Worm (Caenorhabditis elegans): ENCODE data around the gene bath-37.

bath-37 gene

DNA sequence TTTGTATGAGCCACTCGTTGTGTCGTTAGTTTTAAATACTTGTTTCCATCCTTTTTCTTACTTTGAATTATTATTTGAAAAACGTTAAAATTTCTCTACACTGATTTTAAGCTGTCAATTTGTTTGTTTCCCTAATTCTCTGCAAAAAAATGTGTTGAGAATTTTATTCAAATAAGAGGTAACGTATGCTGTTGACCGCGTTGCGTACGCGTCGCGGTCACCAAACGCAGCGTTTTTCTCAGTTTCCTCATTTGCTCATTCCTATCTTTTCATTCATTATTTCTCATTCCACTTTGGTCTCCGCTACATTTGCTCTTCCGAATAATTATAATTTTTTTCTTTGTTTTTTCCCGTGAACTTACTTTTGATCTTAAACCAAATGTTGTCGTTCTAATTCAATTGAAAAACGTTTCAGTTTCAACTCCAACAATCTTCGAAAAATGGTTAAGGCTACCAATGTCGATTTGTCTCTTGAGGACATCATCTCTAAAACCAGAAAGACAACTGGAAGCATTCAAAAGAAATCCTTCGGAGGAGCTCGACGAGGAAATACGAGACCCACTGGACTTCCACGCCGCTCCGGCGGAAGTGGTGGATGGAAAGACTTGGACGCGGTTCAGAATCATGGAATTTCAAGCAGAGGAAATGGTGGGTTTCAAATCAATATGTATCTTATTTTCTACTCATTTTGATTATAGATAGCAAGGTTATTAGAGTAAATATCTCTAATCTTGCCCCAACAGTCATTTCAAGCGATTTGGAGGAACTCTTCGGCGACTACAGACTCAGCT is 54.4 kb downstream of the bath-37 start, which contains the start of gene aly-3:
TSS of gene aly-3 (plus strand) at position 409 of the 791 bp plus-strand sequence.
- TF ChIP-seq unc-55 (GFP tag; optimal IDR thresholded peaks at IDR 0.05) = peak; percentile 49
- peak; percentile 61 for TF ChIP-seq C34F6.9 (tag; optimal IDR thresholded peaks at IDR 0.05)
- peak in 1 of 2 experiments; percentile 32 for TF ChIP-seq lsy-2 (tag; optimal IDR thresholded peaks at IDR 0.05)
- no peak for TF ChIP-seq nhr-6 (tag; optimal IDR thresholded peaks at IDR 0.05)
- TF ChIP-seq nhr-129 (tag; optimal IDR thresholded peaks at IDR 0.05) = peak; percentile 33
- TF ChIP-seq fos-1 (tag; optimal IDR thresholded peaks at IDR 0.05) = peak; percentile 8
- TF ChIP-seq lin-39 (tag; optimal IDR thresholded peaks at IDR 0.05) = no peak
